Worm (Caenorhabditis elegans): ENCODE data around the gene ampd-1.

DNA sequence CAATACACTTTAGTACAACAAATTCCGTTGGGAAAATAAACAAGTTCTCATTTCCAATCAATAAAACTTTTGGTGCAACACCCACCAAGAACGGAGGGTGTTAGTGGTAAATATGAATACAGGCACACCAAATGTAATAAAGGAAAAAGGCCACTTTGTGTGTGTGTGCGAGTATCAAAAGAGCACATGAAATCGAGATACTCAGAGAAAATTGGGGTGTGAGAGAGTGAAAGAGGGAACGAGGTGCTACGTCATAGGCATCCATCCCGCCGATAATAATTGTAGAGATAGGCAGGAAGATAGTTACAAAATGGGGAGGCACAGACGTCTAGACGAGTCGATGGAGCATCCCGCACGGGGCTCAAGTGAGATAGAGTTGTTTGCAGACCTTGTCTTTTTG lies 24.6 kb downstream of the ampd-1 start:
- TF ChIP-seq nhr-12 (tag; optimal IDR thresholded peaks at IDR 0.05), result no peak
- TF ChIP-seq lin-39 (tag; optimal IDR thresholded peaks at IDR 0.05), result no peak
- no peak for TF ChIP-seq dpl-1 (GFP tag; optimal IDR thresholded peaks at IDR 0.05)
- no peak for TF ChIP-seq sptf-1 (tag; optimal IDR thresholded peaks at IDR 0.05)
- TF ChIP-seq ceh-82 (tag; optimal IDR thresholded peaks at IDR 0.05), result no peak
- no peak for TF ChIP-seq zag-1 (tag; optimal IDR thresholded peaks at IDR 0.05)
- no peak for TF ChIP-seq mep-1 (tag; optimal IDR thresholded peaks at IDR 0.05)
